Worm (Caenorhabditis elegans) whole organism, late embryonic: Measurements from ENCODE around the gene fbxa-79.

Experiments
- ahr-1 ChIP-seq: sonication (generic microtip); optimal IDR thresholded peaks from 2 replicates; lab custom pipeline; 2016; ENCODE audit warnings: missing genetic modification characterization, missing compliant biosample characterization
- ceh-14 ChIP-seq: sonication (generic microtip); optimal IDR thresholded peaks from 2 replicates; lab custom pipeline; 2016; ENCODE audit warnings: missing genotype, missing genetic modification characterization, missing compliant biosample characterization
- dmd-4 ChIP-seq: sonication (generic microtip); optimal IDR thresholded peaks from 2 replicates; lab custom pipeline; 2016; ENCODE audit warnings: borderline replicate concordance, missing genetic modification characterization, missing compliant biosample characterization
- ets-4 ChIP-seq: sonication (generic microtip); optimal IDR thresholded peaks from 2 replicates; lab custom pipeline; 2016; ENCODE audit warnings: missing genetic modification characterization, missing compliant biosample characterization
- pha-4 ChIP-seq: fragments of 150-350 bp; optimal IDR thresholded peaks from 2 replicates; lab custom pipeline; 2018; ENCODE audit warnings: missing biosample characterization, missing genetic modification reagents, missing genetic modification characterization
- sox-2 ChIP-seq: fragments of 200-800 bp; sonication (Bioruptor generic); IDR thresholded peaks from 2 replicates; pipeline ENCODE4 v1.3.6; 2022; ENCODE audit warnings: missing genetic modification reagents, missing genetic modification characterization, missing compliant biosample characterization

DNA sequence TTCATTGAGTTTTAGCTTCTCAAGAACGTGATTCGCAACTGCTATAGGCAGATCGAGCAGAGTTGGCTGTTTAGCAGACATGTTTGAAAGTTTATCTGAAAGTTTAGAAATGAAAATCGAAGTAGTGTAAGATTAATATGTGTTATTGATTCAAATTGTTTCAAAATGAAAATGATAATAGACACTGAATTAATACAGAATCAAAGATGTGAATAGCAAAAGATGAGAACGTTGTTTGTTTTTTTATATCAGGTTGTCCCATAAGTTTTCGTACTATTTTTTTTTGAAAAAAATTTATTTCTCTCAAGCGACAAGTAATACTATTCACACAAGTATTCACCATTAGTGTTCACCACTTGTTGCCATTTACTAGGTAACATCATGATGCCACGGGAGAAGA is 15.0 kb downstream of the fbxa-79 start, which contains the start of gene fbxa-36:
- TF ChIP-seq ets-4 (tag; lab: Kevin White, UChicago) = no peak
- no peak for TF ChIP-seq pha-4
- no peak for TF ChIP-seq sox-2
- TF ChIP-seq dmd-4 (tag; lab: Kevin White, UChicago) = no peak
- TF ChIP-seq ahr-1 = no peak
- no peak for TF ChIP-seq ceh-14 (tag; lab: Kevin White, UChicago)
